Worm (Caenorhabditis elegans): ENCODE data around the gene Y54G2A.38.
A peak's percentile ranks its signal among the peaks of the same experiment; 100 is the strongest.

The Y54G2A.38 gene

DNA sequence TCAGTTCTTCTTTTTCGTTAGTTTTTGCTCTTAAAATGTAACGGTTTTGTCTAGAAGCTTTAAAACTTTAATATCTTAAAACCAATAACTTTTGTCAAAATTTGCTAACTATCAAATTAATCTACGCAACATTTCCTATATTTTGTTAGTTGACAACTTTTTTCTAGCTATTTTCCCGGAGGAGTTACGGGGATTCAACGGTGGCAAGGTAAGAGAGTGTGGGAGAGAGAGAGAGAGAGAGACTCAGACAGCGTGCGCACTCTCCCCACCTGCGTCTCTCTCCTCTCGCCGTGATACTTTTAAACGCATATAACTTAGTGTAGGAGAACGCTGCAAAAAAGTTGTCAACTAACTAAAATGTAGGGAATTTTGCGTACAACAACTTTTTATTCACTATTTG, 5.7 kb upstream of the Y54G2A.38 start:
- TF ChIP-seq lin-39 (tag; optimal IDR thresholded peaks at IDR 0.05): no peak
- no peak for TF ChIP-seq lin-15B (tag; optimal IDR thresholded peaks at IDR 0.05)
- no peak for TF ChIP-seq efl-1 (optimal IDR thresholded peaks at IDR 0.05)
- peak in 1 of 2 experiments; percentile 91 for TF ChIP-seq efl-1 (GFP tag; optimal IDR thresholded peaks at IDR 0.05 in 1 of 2)
- TF ChIP-seq ztf-11 (tag; optimal IDR thresholded peaks at IDR 0.05): no peak

DNA sequence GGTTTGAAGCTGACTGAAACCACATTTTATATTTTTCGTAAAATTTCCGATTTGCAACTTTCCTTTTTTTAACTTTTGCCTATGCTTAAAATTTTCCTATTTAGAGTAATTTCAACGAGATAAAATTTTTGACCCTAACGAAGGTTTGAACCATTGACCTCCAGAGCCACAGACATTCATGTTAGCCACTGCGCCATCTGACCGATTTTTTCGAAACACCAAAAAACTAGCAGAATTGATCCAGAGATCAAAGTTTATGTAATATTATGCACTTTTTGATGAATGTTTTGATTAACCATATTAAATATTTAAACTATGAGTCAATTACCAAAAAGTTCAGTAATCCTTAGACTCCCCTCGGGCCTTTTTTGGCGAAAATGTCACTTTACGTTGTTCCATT, 1.2 kb upstream of the Y54G2A.38 start:
- no peak for TF ChIP-seq nhr-47 (tag; optimal IDR thresholded peaks at IDR 0.05)
- no peak for TF ChIP-seq lin-14 (GFP tag; optimal IDR thresholded peaks at IDR 0.05)
- no peak for TF ChIP-seq ceh-82 (tag; optimal IDR thresholded peaks at IDR 0.05)
- no peak for TF ChIP-seq nhr-76 (tag; optimal IDR thresholded peaks at IDR 0.05)
- no peak for TF ChIP-seq dsc-1 (tag; optimal IDR thresholded peaks at IDR 0.05)
- no peak for TF ChIP-seq unc-62 (GFP tag; optimal IDR thresholded peaks at IDR 0.05)
- no peak for TF ChIP-seq lin-15B (tag; optimal IDR thresholded peaks at IDR 0.05)
- no peak for TF ChIP-seq lin-13 (GFP tag; optimal IDR thresholded peaks at IDR 0.05)
- TF ChIP-seq unc-30 (tag; optimal IDR thresholded peaks at IDR 0.05): no peak
- no peak for TF ChIP-seq nhr-90 (tag; optimal IDR thresholded peaks at IDR 0.05; ENCODE audit: poor library complexity)

DNA sequence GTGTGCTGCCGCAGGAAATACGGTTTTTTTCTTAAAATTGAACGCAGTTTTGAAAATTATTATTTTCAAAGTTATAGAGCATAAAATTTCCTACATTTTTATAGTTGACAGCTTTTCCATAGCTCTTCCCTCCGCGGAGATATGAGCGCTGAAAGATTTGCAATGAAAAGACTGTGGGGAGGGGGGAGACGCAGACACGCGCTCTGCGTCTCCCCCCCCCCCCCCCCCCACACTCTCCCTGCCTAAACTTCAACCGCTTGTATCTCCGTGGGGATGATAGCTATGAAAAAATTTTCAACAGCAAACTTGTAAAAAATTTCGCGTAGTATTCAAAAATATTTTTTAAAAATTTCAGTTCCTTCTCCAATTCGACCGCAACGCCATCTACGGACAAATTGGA, 2.2 kb downstream of the Y54G2A.38 start:
- TF ChIP-seq lin-13 (GFP tag; optimal IDR thresholded peaks at IDR 0.05): no peak
- no peak for TF ChIP-seq alr-1 (tag; optimal IDR thresholded peaks at IDR 0.05; ENCODE audit: borderline replicate concordance)
- no peak for TF ChIP-seq nhr-237 (tag; optimal IDR thresholded peaks at IDR 0.05)
- TF ChIP-seq zip-4 (GFP tag; optimal IDR thresholded peaks at IDR 0.05): no peak
- no peak for TF ChIP-seq swsn-7 (tag; optimal IDR thresholded peaks at IDR 0.05)
- no peak for TF ChIP-seq nhr-47 (tag; optimal IDR thresholded peaks at IDR 0.05)
- no peak for TF ChIP-seq grh-1 (GFP tag; IDR thresholded peaks at IDR 0.05)
- no peak for TF ChIP-seq hlh-17 (GFP tag; optimal IDR thresholded peaks at IDR 0.05; ENCODE audit: borderline replicate concordance)
- TF ChIP-seq mdl-1 (tag; optimal IDR thresholded peaks at IDR 0.05): no peak
- TF ChIP-seq nhr-85 (tag): no peak
- no peak for TF ChIP-seq efl-3 (GFP tag; optimal IDR thresholded peaks at IDR 0.05)
- no peak for TF ChIP-seq tlp-1 (tag; optimal IDR thresholded peaks at IDR 0.05)

DNA sequence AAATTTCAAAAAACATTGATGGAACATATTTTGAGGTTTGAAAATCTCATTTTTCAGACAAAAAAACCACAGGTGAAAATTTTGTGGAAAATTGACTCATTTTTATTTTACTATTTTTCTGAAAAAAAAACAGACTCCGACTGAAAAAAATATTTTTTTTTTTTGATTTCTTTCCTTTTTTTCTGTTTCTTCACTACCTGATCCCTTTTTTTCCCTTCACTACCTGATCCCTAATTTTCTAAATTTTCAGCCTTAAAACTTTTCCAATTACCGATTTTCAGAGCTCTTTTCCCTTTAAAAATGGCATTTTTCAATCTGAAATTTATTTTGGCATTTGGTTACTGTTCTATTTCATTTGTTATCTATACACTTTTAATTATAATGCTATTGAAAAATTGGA, 3.1 kb downstream of the Y54G2A.38 start, which contains the start of gene Y54G2A.77:
Gene Y54G2A.77, plus strand, starts transcription at position 301 of the 400 bp plus-strand sequence.
- TF ChIP-seq unc-98 (GFP tag; IDR thresholded peaks at IDR 0.05): no peak
- TF ChIP-seq nhr-28 (tag; optimal IDR thresholded peaks at IDR 0.05): no peak
- no peak for TF ChIP-seq mab-9 (GFP tag; IDR thresholded peaks at IDR 0.05)

DNA sequence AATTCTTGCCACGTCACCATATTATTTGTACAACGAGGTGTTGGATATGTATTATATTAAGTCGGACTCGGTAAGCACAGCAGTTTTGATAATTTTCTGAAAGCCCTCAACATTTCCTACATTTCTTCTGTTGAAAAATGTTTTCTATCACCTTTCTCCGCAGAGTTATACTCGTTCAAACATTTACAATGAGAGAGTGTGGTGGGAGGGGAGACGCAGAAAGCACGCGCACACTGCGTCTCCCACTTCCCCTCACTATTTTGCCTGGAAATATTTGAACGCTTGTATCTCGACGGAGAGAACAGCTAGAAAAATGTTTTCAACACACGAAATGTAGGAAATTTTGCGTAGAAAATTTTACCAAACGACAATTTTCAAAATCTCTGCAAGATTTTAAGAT, 4.9 kb downstream of the Y54G2A.38 start:
- TF ChIP-seq ztf-4 (tag; optimal IDR thresholded peaks at IDR 0.05) (no peak), aly-2 (tag; optimal IDR thresholded peaks at IDR 0.05) (no peak), xbp-1 (tag; optimal IDR thresholded peaks at IDR 0.05) (no peak), nhr-76 (tag; optimal IDR thresholded peaks at IDR 0.05) (no peak), mdl-1 (tag; optimal IDR thresholded peaks at IDR 0.05) (no peak), jun-1 (tag; optimal IDR thresholded peaks at IDR 0.05) (no peak), nhr-20 (tag; optimal IDR thresholded peaks at IDR 0.05) (no peak), ceh-82 (tag; optimal IDR thresholded peaks at IDR 0.05) (no peak)

DNA sequence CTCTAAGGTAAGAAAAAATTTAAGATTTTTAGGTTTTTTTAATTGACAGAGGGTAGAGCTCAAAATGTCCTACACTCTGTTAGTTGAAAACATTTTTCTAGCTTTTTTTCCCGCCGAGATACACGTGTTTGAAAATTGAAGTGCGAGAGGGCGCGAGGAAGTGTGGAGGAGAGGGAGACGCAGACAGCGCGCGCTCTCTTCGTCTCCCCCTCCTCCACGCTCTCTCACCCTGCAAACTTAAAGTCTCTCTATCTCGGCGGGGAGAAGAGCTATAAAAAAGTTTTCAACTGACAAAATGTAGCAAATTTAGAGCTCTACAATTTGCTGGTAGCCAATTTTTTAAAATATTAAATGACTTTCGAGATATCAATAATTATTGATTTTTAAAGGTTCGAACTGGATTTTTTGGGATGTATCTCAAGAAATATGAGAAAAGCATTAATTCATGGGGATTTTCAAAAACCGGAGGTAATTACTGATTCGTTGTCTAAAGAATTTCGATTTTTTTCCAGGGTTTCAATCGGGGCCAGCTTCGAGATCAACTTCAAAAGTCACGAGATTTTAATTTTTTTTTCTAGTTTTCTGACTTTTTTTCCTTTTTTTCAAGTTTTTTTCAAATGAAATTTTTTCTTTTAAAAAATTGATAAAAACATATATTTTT, 5.9 kb downstream of the Y54G2A.38 start:
- peak; percentile 6 for TF ChIP-seq ztf-4 (tag; optimal IDR thresholded peaks at IDR 0.05)
- TF ChIP-seq nhr-20 (tag; optimal IDR thresholded peaks at IDR 0.05): no peak
- TF ChIP-seq blmp-1 (tag; optimal IDR thresholded peaks at IDR 0.05): no peak
- TF ChIP-seq egl-13 (tag; optimal IDR thresholded peaks at IDR 0.05): no peak
- no peak for TF ChIP-seq pag-3 (tag; optimal IDR thresholded peaks at IDR 0.05; ENCODE audit: borderline replicate concordance, insufficient read depth)
- TF ChIP-seq fkh-10 (GFP tag; optimal IDR thresholded peaks at IDR 0.05): no peak
- no peak for TF ChIP-seq ces-1 (GFP tag; optimal IDR thresholded peaks at IDR 0.05)
- TF ChIP-seq tbx-2 (tag; optimal IDR thresholded peaks at IDR 0.05): no peak
- TF ChIP-seq xbp-1 (tag; optimal IDR thresholded peaks at IDR 0.05): no peak
- peak in 1 of 2 experiments; percentile 14 for TF ChIP-seq lsy-2 (tag; optimal IDR thresholded peaks at IDR 0.05)
- no peak for TF ChIP-seq efl-1 (optimal IDR thresholded peaks at IDR 0.05)
- TF ChIP-seq efl-1 (GFP tag; optimal IDR thresholded peaks at IDR 0.05 in 1 of 2): peak in 1 of 2 experiments; percentile 67
- TF ChIP-seq efl-3 (GFP tag; optimal IDR thresholded peaks at IDR 0.05): no peak
- TF ChIP-seq mef-2 (tag; optimal IDR thresholded peaks at IDR 0.05): no peak
- no peak for TF ChIP-seq unc-98 (GFP tag; IDR thresholded peaks at IDR 0.05)
- TF ChIP-seq ceh-88 (GFP tag; IDR thresholded peaks at IDR 0.05): no peak
- TF ChIP-seq lir-3 (tag; optimal IDR thresholded peaks at IDR 0.05; ENCODE audit: poor library complexity): no peak

All from whole organism, L1 larva.